Fruit fly (Drosophila melanogaster): ENCODE measurements around the gene AP-2sigma.
A peak's percentile ranks its signal among the peaks of the same experiment; 100 is the strongest.

The AP-2sigma gene

dm6 chr3R:21254296-21254695 is 15.6 kb downstream of the AP-2sigma start (continued):
- TF ChIP-seq CG15011 (GFP tag; optimal IDR thresholded peaks at IDR 0.05) = no peak
- TF ChIP-seq CG8924 (tag; optimal IDR thresholded peaks at IDR 0.05) = no peak
- TF ChIP-seq CG16779 (GFP tag; IDR thresholded peaks at IDR 0.05) = no peak
- peak; percentile 27 for TF ChIP-seq CG18599 (GFP tag; optimal IDR thresholded peaks at IDR 0.05)
- TF ChIP-seq CG10959 (GFP tag; IDR thresholded peaks at IDR 0.05) = no peak
- peak; percentile 18 for TF ChIP-seq CG2678 (tag; optimal IDR thresholded peaks at IDR 0.05)
- no peak for TF ChIP-seq scrt (GFP tag; optimal IDR thresholded peaks at IDR 0.05)
- TF ChIP-seq CG34422 (GFP tag; IDR thresholded peaks at IDR 0.05) = no peak
- TF ChIP-seq CG14710 (tag; optimal IDR thresholded peaks at IDR 0.05) = no peak
- no peak for TF ChIP-seq HLHmδ (GFP tag; optimal IDR thresholded peaks at IDR 0.05)
- no peak for TF ChIP-seq Ets97D (GFP tag; optimal IDR thresholded peaks at IDR 0.05)
- no peak for TF ChIP-seq caup (GFP tag; optimal IDR thresholded peaks at IDR 0.05; ENCODE audit: severe bottlenecking)
- no peak for TF ChIP-seq da (GFP tag; optimal IDR thresholded peaks at IDR 0.05)
- TF ChIP-seq NFAT (GFP tag; IDR thresholded peaks at IDR 0.05) = no peak
- no peak for TF ChIP-seq MESR4 (GFP tag; optimal IDR thresholded peaks at IDR 0.05)
- no peak for TF ChIP-seq eyg (GFP tag; optimal IDR thresholded peaks at IDR 0.05)
- TF ChIP-seq hb (GFP tag; IDR thresholded peaks at IDR 0.05; ENCODE audit: partially characterized antibody) = no peak
- TF ChIP-seq CG3065 (GFP tag; optimal IDR thresholded peaks at IDR 0.05) = no peak
- no peak for TF ChIP-seq hth (optimal IDR thresholded peaks at IDR 0.05)

- TF ChIP-seq CG31365 (tag; optimal IDR thresholded peaks at IDR 0.05) = no peak
- no peak for TF ChIP-seq CG14965 (GFP tag; optimal IDR thresholded peaks at IDR 0.05; ENCODE audit: borderline replicate concordance)
- no peak for TF ChIP-seq odd (GFP tag; optimal IDR thresholded peaks at IDR 0.05)
- TF ChIP-seq CG10979 (tag; optimal IDR thresholded peaks at IDR 0.05) = peak; percentile 83
- no peak for TF ChIP-seq wor (GFP tag; IDR thresholded peaks at IDR 0.05)
- TF ChIP-seq pfk (GFP tag; optimal IDR thresholded peaks at IDR 0.05) = no peak
- TF ChIP-seq Sry-β (GFP tag; optimal IDR thresholded peaks at IDR 0.05) = no peak
- TF ChIP-seq CG7372 (GFP tag; IDR thresholded peaks at IDR 0.05) = no peak
- peak; percentile 75 for TF ChIP-seq CTCF (GFP tag; optimal IDR thresholded peaks at IDR 0.05)
- TF ChIP-seq nerfin-2 (GFP tag; IDR thresholded peaks at IDR 0.05; ENCODE audit: partially characterized antibody) = no peak
- no peak for TF ChIP-seq Dll (GFP tag; IDR thresholded peaks at IDR 0.05; ENCODE audit: partially characterized antibody)
Observed at dm6 chr3R:21252478-21252877, 17.4 kb downstream of the AP-2sigma start.

dm6 chr3R:21246492-21247061 is 23.3 kb downstream of the AP-2sigma start, which contains the start of gene ETHR:
TSS of gene ETHR (plus strand) at chr3R:21247011.
- no peak for TF ChIP-seq Spps (tag; optimal IDR thresholded peaks at IDR 0.05)
- TF ChIP-seq Asciz (GFP tag; optimal IDR thresholded peaks at IDR 0.05) = no peak
- TF ChIP-seq E2f2 (GFP tag; IDR thresholded peaks at IDR 0.05) = peak; percentile 50; the same call in 1 of the 2 replicates
- peak; percentile 35 for TF ChIP-seq tio (GFP tag; optimal IDR thresholded peaks at IDR 0.05)
- no peak for TF ChIP-seq gt (GFP tag; IDR thresholded peaks at IDR 0.05)
- TF ChIP-seq CG11723 (GFP tag; optimal IDR thresholded peaks at IDR 0.05) = no peak
- no peak for TF ChIP-seq eyg (GFP tag; optimal IDR thresholded peaks at IDR 0.05)
- TF ChIP-seq lola (GFP tag; optimal IDR thresholded peaks at IDR 0.05) = no peak
- no peak for TF ChIP-seq HLH3B (GFP tag; IDR thresholded peaks at IDR 0.05)
- TF ChIP-seq CG11247 (GFP tag; IDR thresholded peaks at IDR 0.05) = 0 out of 2 replicates have a peak, but pooled peaks have one; percentile 5
- TF ChIP-seq sug (tag; optimal IDR thresholded peaks at IDR 0.05) = peak; percentile 84
- TF ChIP-seq Adf1 (GFP tag; IDR thresholded peaks at IDR 0.05) = peak; percentile 54; the same call in 1 of the 2 replicates
- TF ChIP-seq BEAF-32 (GFP tag; optimal IDR thresholded peaks at IDR 0.05) = peak; percentile 35
- TF ChIP-seq prd (optimal IDR thresholded peaks at IDR 0.05) = no peak
- TF ChIP-seq prd (GFP tag; IDR thresholded peaks at IDR 0.05) = peak; percentile 44; the same call in 1 of the 3 replicates
- peak; percentile 61 for TF ChIP-seq CG12155 (GFP tag; optimal IDR thresholded peaks at IDR 0.05)
- no peak for TF ChIP-seq jumu (GFP tag; optimal IDR thresholded peaks at IDR 0.05)
- TF ChIP-seq bowl (GFP tag; IDR thresholded peaks at IDR 0.05) = no peak
- TF ChIP-seq maf-S (GFP tag; optimal IDR thresholded peaks at IDR 0.05) = no peak
- peak; percentile 56 for TF ChIP-seq Nf-YC (tag; optimal IDR thresholded peaks at IDR 0.05)
- peak; percentile 76 for TF ChIP-seq CG32532 (GFP tag; IDR thresholded peaks at IDR 0.05)
